Worm (Caenorhabditis elegans) whole organism, L2 larva: ENCODE results near the gene R11D1.1.

Source experiments
- Y55F3AM.14 ChIP-seq: fragments of 200-800 bp; sonication (Bioruptor generic); optimal IDR thresholded peaks from 2 replicates; lab custom pipeline; 2018; ENCODE audit warnings: mild to moderate bottlenecking, missing genetic modification characterization, missing compliant biosample characterization
- alr-1 ChIP-seq: fragments of 150-350 bp; optimal IDR thresholded peaks from 2 replicates; lab custom pipeline; 2014; ENCODE audit warnings: missing biosample characterization, missing genetic modification characterization
- blmp-1 ChIP-seq: sonication (generic microtip); optimal IDR thresholded peaks from 2 replicates; lab custom pipeline; 2017; ENCODE audit warnings: missing genetic modification characterization, mild to moderate bottlenecking, missing compliant biosample characterization, antibody characterized with exemption, moderate library complexity; ENCODE audit not compliant: insufficient read depth
- crh-2 ChIP-seq: sonication (generic microtip); optimal IDR thresholded peaks from 2 replicates; lab custom pipeline; 2017; ENCODE audit warnings: missing biosample characterization, missing genetic modification characterization
- egl-27 ChIP-seq: sonication (generic microtip); optimal IDR thresholded peaks from 3 replicates; lab custom pipeline; 2017; ENCODE audit warnings: missing biosample characterization, missing genetic modification reagents, missing genetic modification characterization
- elt-3 ChIP-seq: sonication (generic microtip); optimal IDR thresholded peaks from 2 replicates; lab custom pipeline; 2017; ENCODE audit warnings: missing biosample characterization, missing genetic modification characterization
- gmeb-1 ChIP-seq: fragments of 150-350 bp; optimal IDR thresholded peaks from 2 replicates; lab custom pipeline; 2014; ENCODE audit warnings: missing biosample characterization, missing genetic modification characterization
- lin-11 ChIP-seq: fragments of 150-350 bp; sonication (generic microtip); optimal IDR thresholded peaks from 2 replicates; lab custom pipeline; 2014; ENCODE audit warnings: missing biosample characterization, missing genetic modification characterization, inconsistent platforms, mixed read lengths
- lin-39 ChIP-seq: fragments of 150-350 bp; optimal IDR thresholded peaks from 2 replicates; lab custom pipeline; 2014; ENCODE audit warnings: missing biosample characterization, missing genetic modification reagents, missing genetic modification characterization
- mab-5 ChIP-seq: fragments of 150-350 bp; optimal IDR thresholded peaks from 2 replicates; lab custom pipeline; 2014; ENCODE audit warnings: missing biosample characterization, missing genetic modification characterization
- mbf-1 ChIP-seq: sonication (generic microtip); optimal IDR thresholded peaks from 2 replicates; lab custom pipeline; 2017; ENCODE audit warnings: missing biosample characterization, missing genetic modification characterization
- mdl-1 ChIP-seq, 2 experiments: fragments of 150-350 bp in 1 of 2; sonication (generic microtip) in 1 of 2; optimal IDR thresholded peaks; 2 replicates each; lab custom pipeline; 2017; ENCODE audit warnings: missing biosample characterization in 2 of 2, missing genetic modification characterization in 2 of 2
- nhr-10 ChIP-seq: sonication (generic microtip); optimal IDR thresholded peaks from 2 replicates; lab custom pipeline; 2017; ENCODE audit warnings: missing biosample characterization, missing genetic modification characterization
- nhr-11 ChIP-seq: fragments of 150-350 bp; optimal IDR thresholded peaks from 2 replicates; lab custom pipeline; 2014; ENCODE audit warnings: missing biosample characterization, missing genetic modification characterization
- nhr-129 ChIP-seq: fragments of 150-350 bp; optimal IDR thresholded peaks from 2 replicates; lab custom pipeline; 2014; ENCODE audit warnings: missing biosample characterization, missing genetic modification characterization
- nhr-23 ChIP-seq: fragments of 150-350 bp; optimal IDR thresholded peaks from 2 replicates; lab custom pipeline; 2014; ENCODE audit warnings: missing biosample characterization, missing genetic modification reagents, missing genetic modification characterization
- nhr-25 ChIP-seq: fragments of 150-350 bp; sonication (generic microtip); optimal IDR thresholded peaks from 3 replicates; lab custom pipeline; 2014; ENCODE audit warnings: missing biosample characterization, missing genetic modification characterization
- nhr-6 ChIP-seq: fragments of 150-350 bp; optimal IDR thresholded peaks from 2 replicates; lab custom pipeline; 2014; ENCODE audit warnings: missing biosample characterization, missing genetic modification characterization
- peb-1 ChIP-seq: fragments of 150-350 bp; optimal IDR thresholded peaks from 2 replicates; lab custom pipeline; 2014; ENCODE audit warnings: missing biosample characterization, missing genetic modification characterization
- sem-4 ChIP-seq: fragments of 150-350 bp; optimal IDR thresholded peaks from 2 replicates; lab custom pipeline; 2014; ENCODE audit warnings: missing biosample characterization, missing genetic modification reagents, missing genetic modification characterization
- skn-1 ChIP-seq: sonication (generic microtip); optimal IDR thresholded peaks from 2 replicates; lab custom pipeline; 2017; ENCODE audit warnings: missing biosample characterization, missing genetic modification characterization
- sma-9 ChIP-seq, 2 experiments: fragments of 150-350 bp in 1 of 2; sonication (generic microtip) in 1 of 2; optimal IDR thresholded peaks; 2 replicates each; lab custom pipeline; 2014 to 2016; ENCODE audit warnings: missing genetic modification characterization in 2 of 2, mild to moderate bottlenecking in 1 of 2, missing biosample characterization in 1 of 2, missing compliant biosample characterization in 1 of 2, missing genetic modification reagents in 1 of 2, moderate library complexity in 1 of 2
- snpc-4 ChIP-seq: fragments of 150-350 bp; optimal IDR thresholded peaks from 2 replicates; lab custom pipeline; 2014; ENCODE audit warnings: missing biosample characterization, missing genetic modification characterization
- ztf-1 ChIP-seq: fragments of 200-800 bp; sonication (Bioruptor generic); conservative IDR thresholded peaks from 2 replicates; pipeline ENCODE4 v1.3.6; 2022; ENCODE audit warnings: missing genetic modification characterization, missing compliant biosample characterization
- ztf-11 ChIP-seq: sonication (generic microtip); optimal IDR thresholded peaks from 2 replicates; lab custom pipeline; 2017; ENCODE audit warnings: missing biosample characterization, missing genetic modification characterization
- ztf-4 ChIP-seq: fragments of 150-350 bp; optimal IDR thresholded peaks from 2 replicates; lab custom pipeline; 2014; ENCODE audit warnings: missing biosample characterization, missing genetic modification characterization

Gene R11D1.1

ce11 chrV:12749558-12749957 lies 45.4 kb downstream of the R11D1.1 start:
- TF ChIP-seq snpc-4: no peak
- TF ChIP-seq alr-1: no peak
- TF ChIP-seq mbf-1: no peak
- TF ChIP-seq mab-5 (tag; lab: Kevin White, UChicago): no peak
- no peak for TF ChIP-seq nhr-23 (tag; lab: Kevin White, UChicago)
- no peak for TF ChIP-seq ztf-1 (GFP tag; lab: Robert Waterston, UW)
- TF ChIP-seq Y55F3AM.14 (GFP tag; lab: Kevin White, UChicago): no peak
- TF ChIP-seq gmeb-1 (tag; lab: Kevin White, UChicago): no peak

ce11 chrV:12751495-12752050 lies 47.4 kb downstream of the R11D1.1 start, which contains the start of gene C15C8.6:
TSS of gene C15C8.6 (minus strand) at chrV:12751545.
- TF ChIP-seq lin-11 (tag; lab: Kevin White, UChicago): no peak
- no peak for TF ChIP-seq sma-9 (GFP tag; optimal IDR thresholded peaks at IDR 0.05; lab: Kevin White, UChicago)
- TF ChIP-seq sma-9 (tag; optimal IDR thresholded peaks at IDR 0.05; lab: Kevin White, UChicago): no peak
- no peak for TF ChIP-seq skn-1 (tag; lab: Kevin White, UChicago)
- TF ChIP-seq nhr-129: no peak
- TF ChIP-seq lin-39 (tag; lab: Kevin White, UChicago): no peak
- TF ChIP-seq nhr-25: no peak

ce11 chrV:12752407-12752806 lies 48.2 kb downstream of the R11D1.1 start, which contains the start of gene C15C8.8:
TSS of gene C15C8.8 (minus strand) at chrV:12752507.
- no peak for TF ChIP-seq nhr-23 (tag; lab: Kevin White, UChicago)
- TF ChIP-seq nhr-129: no peak
- no peak for TF ChIP-seq ztf-11 (tag; lab: Kevin White, UChicago)
- TF ChIP-seq mdl-1 (tag; optimal IDR thresholded peaks at IDR 0.05; lab: Kevin White, UChicago): no peak
- TF ChIP-seq lin-11 (tag; lab: Kevin White, UChicago): no peak
- TF ChIP-seq peb-1 (tag; lab: Kevin White, UChicago): no peak
- no peak for TF ChIP-seq nhr-11 (tag; lab: Kevin White, UChicago)
- TF ChIP-seq crh-2 (tag; lab: Kevin White, UChicago): no peak
- no peak for TF ChIP-seq sem-4 (tag; lab: Kevin White, UChicago)
- no peak for TF ChIP-seq blmp-1 (tag; lab: Kevin White, UChicago)
- no peak for TF ChIP-seq elt-3 (tag; lab: Kevin White, UChicago)
- no peak for TF ChIP-seq nhr-6 (tag; lab: Kevin White, UChicago)
- TF ChIP-seq alr-1: no peak

- no peak for TF ChIP-seq lin-39 (tag; lab: Kevin White, UChicago)
- no peak for TF ChIP-seq elt-3 (tag; lab: Kevin White, UChicago)
- no peak for TF ChIP-seq mab-5 (tag; lab: Kevin White, UChicago)
- TF ChIP-seq nhr-129: no peak
- TF ChIP-seq nhr-10 (tag; lab: Kevin White, UChicago): no peak
- no peak for TF ChIP-seq ztf-4 (tag; lab: Kevin White, UChicago)
- TF ChIP-seq egl-27 (tag; lab: Kevin White, UChicago): no peak
Measured at ce11 chrV:12754839-12755238, 50.7 kb downstream of the R11D1.1 start, which contains the start of gene gpa-13. TSS of gene gpa-13 (minus strand) at chrV:12754939.
